Fruit fly (Drosophila melanogaster) whole organism, embryonic: ENCODE measurements around the gene Arl8.

Experiments
- Adf1 ChIP-seq: fragments of 200-800 bp; sonication (Bioruptor generic); IDR thresholded peaks from 2 replicates; pipeline ENCODE4 v1.3.6; 2022; ENCODE audit warnings: missing biosample characterization, missing genetic modification characterization
- Aef1 ChIP-seq: fragments of 200-800 bp; sonication (Bioruptor generic); IDR thresholded peaks from 3 replicates; pipeline ENCODE4 v1.3.6; 2022; ENCODE audit warnings: missing biosample characterization, missing genetic modification characterization
- CG10959 ChIP-seq: fragments of 200-800 bp; sonication (Bioruptor generic); IDR thresholded peaks from 2 replicates; pipeline ENCODE4 v1.3.6; 2022; ENCODE audit warnings: missing biosample characterization, missing genetic modification characterization
- CG12391 ChIP-seq: fragments of 200-800 bp; sonication (Bioruptor generic); optimal IDR thresholded peaks from 3 replicates; lab custom pipeline; 2018; ENCODE audit warnings: missing biosample characterization, mild to moderate bottlenecking, missing genetic modification characterization, moderate library complexity
- CG13123 ChIP-seq: fragments of 200-800 bp; sonication (Bioruptor generic); optimal IDR thresholded peaks from 2 replicates; lab custom pipeline; 2016; ENCODE audit warnings: missing biosample characterization, missing genetic modification characterization
- CG13424 ChIP-seq: fragments of 200-800 bp; sonication (Bioruptor generic); optimal IDR thresholded peaks from 2 replicates; lab custom pipeline; 2019; ENCODE audit warnings: missing biosample characterization, mild to moderate bottlenecking, missing genetic modification characterization, moderate library complexity
- CG14050 ChIP-seq: fragments of 200-800 bp; sonication (Bioruptor generic); IDR thresholded peaks from 3 replicates; pipeline ENCODE4 v1.3.6; 2022; ENCODE audit warnings: missing biosample characterization, missing genetic modification characterization
- CG15696 ChIP-seq: fragments of 200-800 bp; sonication (Bioruptor generic); optimal IDR thresholded peaks from 2 replicates; lab custom pipeline; 2019; ENCODE audit warnings: missing biosample characterization, mild to moderate bottlenecking, missing genetic modification characterization, moderate library complexity
- CG17186 ChIP-seq: fragments of 200-800 bp; sonication (Bioruptor generic); optimal IDR thresholded peaks from 3 replicates; lab custom pipeline; 2017; ENCODE audit warnings: missing biosample characterization, missing genetic modification reagents, missing genetic modification characterization
- CG17359 ChIP-seq: fragments of 200-800 bp; sonication (Bioruptor generic); optimal IDR thresholded peaks from 3 replicates; lab custom pipeline; 2018; ENCODE audit warnings: missing biosample characterization, mild to moderate bottlenecking, missing genetic modification characterization, moderate library complexity
- CG17802 ChIP-seq: fragments of 200-800 bp; sonication (Bioruptor generic); optimal IDR thresholded peaks from 2 replicates; lab custom pipeline; 2018; ENCODE audit warnings: missing biosample characterization, mild to moderate bottlenecking, missing genetic modification characterization, moderate library complexity
- CG2120 ChIP-seq: fragments of 200-800 bp; sonication (Bioruptor generic); optimal IDR thresholded peaks from 3 replicates; lab custom pipeline; 2016; ENCODE audit warnings: missing biosample characterization, missing genetic modification characterization
- CG2678 ChIP-seq: fragments of 200-800 bp; sonication (Bioruptor generic); optimal IDR thresholded peaks from 3 replicates; lab custom pipeline; 2019; ENCODE audit warnings: missing biosample characterization, mild to moderate bottlenecking, missing genetic modification characterization, moderate library complexity
- CG32532 ChIP-seq: fragments of 200-800 bp; sonication (Bioruptor generic); IDR thresholded peaks from 2 replicates; pipeline ENCODE4 v1.3.6; 2022; ENCODE audit warnings: missing biosample characterization, missing genetic modification characterization
- CG3726 ChIP-seq: fragments of 200-800 bp; sonication (Bioruptor generic); IDR thresholded peaks from 3 replicates; pipeline ENCODE4, ENCODE4 v1.3.6; 2022; ENCODE audit warnings: missing biosample characterization, missing genetic modification characterization
- CG42726 ChIP-seq: fragments of 200-800 bp; sonication (Bioruptor generic); IDR thresholded peaks from 2 replicates; pipeline ENCODE4 v1.3.6; 2022; ENCODE audit warnings: missing biosample characterization, missing genetic modification characterization; ENCODE audit not compliant: partially characterized antibody
- CG6175 ChIP-seq: fragments of 200-800 bp; sonication (Bioruptor generic); IDR thresholded peaks from 3 replicates; pipeline ENCODE4 v1.3.6; 2022; ENCODE audit warnings: missing biosample characterization, missing genetic modification characterization
- CG6765 ChIP-seq: fragments of 200-800 bp; sonication (Bioruptor generic); optimal IDR thresholded peaks from 3 replicates; lab custom pipeline; 2017; ENCODE audit warnings: missing biosample characterization, mild to moderate bottlenecking, missing genetic modification characterization
- CG7556 ChIP-seq: fragments of 200-800 bp; sonication (Bioruptor generic); optimal IDR thresholded peaks from 2 replicates; lab custom pipeline; 2017; ENCODE audit warnings: missing biosample characterization, mild to moderate bottlenecking, missing genetic modification characterization
- CG7786 ChIP-seq: fragments of 200-800 bp; sonication (Bioruptor generic); optimal IDR thresholded peaks from 2 replicates; lab custom pipeline; 2016; ENCODE audit warnings: missing biosample characterization, missing genetic modification characterization
- Camta ChIP-seq: fragments of 200-800 bp; sonication (Bioruptor generic); optimal IDR thresholded peaks from 2 replicates; lab custom pipeline; 2016; ENCODE audit warnings: missing biosample characterization, missing genetic modification characterization
- Chrac-16 ChIP-seq: fragments of 200-800 bp; sonication (Bioruptor generic); optimal IDR thresholded peaks from 3 replicates; lab custom pipeline; 2016; ENCODE audit warnings: missing biosample characterization, missing genetic modification characterization
- Dad ChIP-seq: fragments of 200-800 bp; sonication (Bioruptor generic); optimal IDR thresholded peaks from 3 replicates; lab custom pipeline; 2016; ENCODE audit warnings: missing biosample characterization, missing genetic modification characterization
- Dfd ChIP-seq, 2 experiments: fragments of >200 bp; optimal IDR thresholded peaks; 2 replicates each; lab custom pipeline; 2017; ENCODE audit warnings: missing biosample characterization in 2 of 2, missing genetic modification characterization in 2 of 2
- Doc2 ChIP-seq: fragments of 200-800 bp; sonication (Bioruptor generic); IDR thresholded peaks from 2 replicates; pipeline ENCODE4 v1.3.6; 2022; ENCODE audit warnings: missing biosample characterization, missing genetic modification characterization
- Dp ChIP-seq: fragments of 200-800 bp; sonication (Bioruptor generic); optimal IDR thresholded peaks from 2 replicates; lab custom pipeline; 2018; ENCODE audit warnings: missing biosample characterization, mild to moderate bottlenecking, missing genetic modification characterization, moderate library complexity
- HLH3B ChIP-seq: fragments of 200-800 bp; sonication (Bioruptor generic); IDR thresholded peaks from 2 replicates; pipeline ENCODE4 v1.3.6; 2022; ENCODE audit warnings: missing biosample characterization, missing genetic modification characterization
- Hr3 ChIP-seq: fragments of 200-800 bp; sonication (Bioruptor generic); optimal IDR thresholded peaks from 3 replicates; lab custom pipeline; 2016; ENCODE audit warnings: missing biosample characterization, missing genetic modification characterization
- Hr51 ChIP-seq, 2 experiments: fragments of 200-800 bp; sonication (Bioruptor generic); optimal IDR thresholded peaks; 2 replicates in 1 of 2; 3 replicates in 1 of 2; lab custom pipeline; 2016 to 2018; ENCODE audit warnings: missing biosample characterization in 2 of 2, missing genetic modification characterization in 2 of 2, mild to moderate bottlenecking in 1 of 2, moderate library complexity in 1 of 2
- Hsf ChIP-seq: fragments of 200-800 bp; sonication (Bioruptor generic); optimal IDR thresholded peaks from 3 replicates; lab custom pipeline; 2016; ENCODE audit warnings: missing biosample characterization, missing genetic modification characterization
- NK7.1 ChIP-seq: fragments of 200-800 bp; sonication (Bioruptor generic); optimal IDR thresholded peaks from 3 replicates; lab custom pipeline; 2016; ENCODE audit warnings: missing biosample characterization, missing genetic modification characterization
- Nf-YB ChIP-seq: fragments of 200-800 bp; sonication (Bioruptor generic); optimal IDR thresholded peaks from 3 replicates; lab custom pipeline; 2019; ENCODE audit warnings: missing biosample characterization, mild to moderate bottlenecking, missing genetic modification characterization, moderate library complexity
- Nf-YC ChIP-seq: fragments of 200-800 bp; optimal IDR thresholded peaks from 3 replicates; lab custom pipeline; 2019; ENCODE audit warnings: missing biosample characterization, mild to moderate bottlenecking, missing genetic modification characterization, moderate library complexity
- Sin3A ChIP-seq: fragments of >200 bp; optimal IDR thresholded peaks from 2 replicates; lab custom pipeline; 2018
- Stat92E ChIP-seq, 3 experiments: fragments of >200 bp in 2 of 3; fragments of 200-800 bp in 1 of 3; sonication (Bioruptor generic) in 1 of 3; optimal IDR thresholded peaks; 2 replicates each; lab custom pipeline; 2017 to 2019; ENCODE audit warnings: missing biosample characterization in 3 of 3, missing genetic modification characterization in 3 of 3, mild to moderate bottlenecking in 1 of 3, moderate library complexity in 1 of 3
- Usf ChIP-seq: fragments of 200-800 bp; sonication (Bioruptor generic); optimal IDR thresholded peaks from 2 replicates; lab custom pipeline; 2017; ENCODE audit warnings: missing genotype, missing biosample characterization, missing genetic modification characterization
- ab ChIP-seq: fragments of 200-800 bp; sonication (Bioruptor generic); optimal IDR thresholded peaks from 2 replicates; lab custom pipeline; 2016; ENCODE audit warnings: missing biosample characterization, missing genetic modification characterization
- bcd ChIP-seq: fragments of 200-800 bp; sonication (Bioruptor generic); optimal IDR thresholded peaks from 2 replicates; lab custom pipeline; 2017; ENCODE audit warnings: missing biosample characterization, mild to moderate bottlenecking, missing genetic modification characterization
- cad ChIP-seq: fragments of >200 bp; optimal IDR thresholded peaks from 2 replicates; lab custom pipeline; 2017; ENCODE audit warnings: missing biosample characterization, missing genetic modification characterization
- cwo ChIP-seq: fragments of 200-800 bp; sonication (Bioruptor generic); optimal IDR thresholded peaks from 3 replicates; lab custom pipeline; 2017; ENCODE audit warnings: missing biosample characterization, missing genetic modification characterization, mild to moderate bottlenecking, moderate library complexity, missing genetic modification reagents
- dimm ChIP-seq: fragments of 200-800 bp; sonication (Bioruptor generic); IDR thresholded peaks from 2 replicates; pipeline ENCODE4 v1.3.6; 2022; ENCODE audit warnings: missing biosample characterization, missing genetic modification characterization
- kah ChIP-seq: fragments of 200-800 bp; sonication (Bioruptor generic); optimal IDR thresholded peaks from 2 replicates; lab custom pipeline; 2018; ENCODE audit warnings: missing biosample characterization, mild to moderate bottlenecking, missing genetic modification characterization
- pb ChIP-seq: fragments of 200-800 bp; sonication (Bioruptor generic); optimal IDR thresholded peaks from 3 replicates; lab custom pipeline; 2016; ENCODE audit warnings: missing biosample characterization, missing genetic modification characterization
- phol ChIP-seq: fragments of 200-800 bp; sonication (Bioruptor generic); optimal IDR thresholded peaks from 3 replicates; lab custom pipeline; 2018; ENCODE audit warnings: missing biosample characterization, mild to moderate bottlenecking, missing genetic modification characterization, moderate library complexity
- row ChIP-seq: fragments of 200-800 bp; sonication (Bioruptor generic); IDR thresholded peaks from 3 replicates; pipeline ENCODE4 v1.3.6; 2022; ENCODE audit warnings: missing biosample characterization, missing genetic modification characterization
- run ChIP-seq: fragments of 200-800 bp; sonication (Bioruptor generic); optimal IDR thresholded peaks from 3 replicates; lab custom pipeline; 2018; ENCODE audit warnings: missing biosample characterization, mild to moderate bottlenecking, missing genetic modification characterization
- tap ChIP-seq: fragments of 200-800 bp; optimal IDR thresholded peaks from 3 replicates; lab custom pipeline; 2019; ENCODE audit warnings: missing biosample characterization, mild to moderate bottlenecking, missing genetic modification characterization, moderate library complexity
- tna ChIP-seq: fragments of 200-800 bp; sonication (Bioruptor generic); IDR thresholded peaks from 2 replicates; pipeline ENCODE4 v1.3.6; 2022; ENCODE audit warnings: missing biosample characterization, missing genetic modification characterization; ENCODE audit not compliant: partially characterized antibody

Gene Arl8

dm6 chr3R:8113833-8114673, 12.4 kb upstream of the Arl8 start (continued):
- TF ChIP-seq Dp (GFP tag; lab: Kevin White, UChicago): no peak
- no peak for TF ChIP-seq cad (GFP tag; lab: Kevin White, UChicago)
- peak; percentile 16 for TF ChIP-seq kah (GFP tag; lab: Kevin White, UChicago)
- no peak for TF ChIP-seq CG42726 (GFP tag; lab: Robert Waterston, UW)
- peak; percentile 87 for TF ChIP-seq tap (tag; lab: Kevin White, UChicago)
- peak; percentile 87 for TF ChIP-seq cwo (GFP tag; lab: Kevin White, UChicago)
- peak; percentile 74 for TF ChIP-seq Chrac-16 (GFP tag; lab: Kevin White, UChicago)
- no peak for TF ChIP-seq Stat92E (GFP tag; optimal IDR thresholded peaks at IDR 0.05; lab: Kevin White, UChicago)

- TF ChIP-seq Camta (GFP tag; lab: Kevin White, UChicago) (no peak), CG3726 (no peak), Hsf (GFP tag; lab: Kevin White, UChicago) (no peak), CG6765 (GFP tag; lab: Kevin White, UChicago) (peak; percentile 80), HLH3B (GFP tag; lab: Robert Waterston, UW) (no peak), Nf-YB (no peak), CG32532 (GFP tag; lab: Robert Waterston, UW) (0 out of 2 replicates have a peak, but pooled peaks have one; percentile 26), Sin3A (lab: Kevin White, UChicago) (no peak), CG7556 (peak; percentile 18), CG10959 (GFP tag; lab: Robert Waterston, UW) (no peak), CG17186 (GFP tag; lab: Kevin White, UChicago) (no peak), phol (tag; lab: Kevin White, UChicago) (no peak), run (tag; lab: Kevin White, UChicago) (no peak), Doc2 (GFP tag; lab: Robert Waterston, UW) (no peak), dimm (GFP tag; lab: Robert Waterston, UW) (no peak), bcd (no peak), CG2678 (tag; lab: Kevin White, UChicago) (peak; percentile 67), Usf (GFP tag; lab: Kevin White, UChicago) (no peak), CG15696 (tag; lab: Kevin White, UChicago) (peak; percentile 7), Aef1 (GFP tag; lab: Robert Waterston, UW) (no peak), Dfd (GFP tag; optimal IDR thresholded peaks at IDR 0.05; lab: Kevin White, UChicago) (no peak), Dad (GFP tag; lab: Kevin White, UChicago) (no peak), Adf1 (GFP tag; lab: Robert Waterston, UW) (peak; percentile 41; the same call in 1 of the 2 replicates), CG6175 (GFP tag; lab: Robert Waterston, UW) (no peak), CG13424 (tag; lab: Kevin White, UChicago) (no peak), tna (GFP tag; lab: Robert Waterston, UW) (no peak), CG17802 (tag; lab: Kevin White, UChicago) (no peak), CG13123 (no peak), NK7.1 (no peak), CG2120 (peak; percentile 36), row (no peak), Hr3 (no peak), CG7786 (no peak), Hr51 (GFP tag; optimal IDR thresholded peaks at IDR 0.05; lab: Kevin White, UChicago) (peak in 1 of 2 experiments; percentile 15), ab (GFP tag; lab: Kevin White, UChicago) (no peak), CG12391 (tag; lab: Kevin White, UChicago) (no peak), pb (GFP tag; lab: Kevin White, UChicago) (no peak), CG17359 (no peak), CG14050 (GFP tag; lab: Robert Waterston, UW) (no peak), Nf-YC (peak; percentile 20)
Measured at dm6 chr3R:8115205-8115604, 11.2 kb upstream of the Arl8 start.
